Fruit fly (Drosophila melanogaster) whole organism, pupa: ENCODE data around the gene Ndae1.
A peak's percentile ranks its signal among the peaks of the same experiment; 100 is the strongest.

Experiments used
- CG10348 ChIP-seq: fragments of 200-800 bp; sonication (Bioruptor generic); IDR thresholded peaks from 2 replicates; pipeline ENCODE4 v1.3.6; 2022; ENCODE audit warnings: missing biosample characterization, missing genetic modification characterization
- CG12605 ChIP-seq: fragments of 200-800 bp; sonication (Bioruptor generic); IDR thresholded peaks from 2 replicates; pipeline ENCODE4 v1.3.6; 2022; ENCODE audit warnings: missing biosample characterization, missing genetic modification characterization
- CG13204 ChIP-seq: fragments of 200-800 bp; sonication (Bioruptor generic); optimal IDR thresholded peaks from 2 replicates; lab custom pipeline; 2018; ENCODE audit warnings: missing biosample characterization, mild to moderate bottlenecking, missing genetic modification characterization, moderate library complexity
- CG14655 ChIP-seq: fragments of 200-800 bp; sonication (Bioruptor generic); optimal IDR thresholded peaks from 3 replicates; lab custom pipeline; 2017; ENCODE audit warnings: mild to moderate bottlenecking, missing biosample characterization, missing genetic modification reagents, missing genetic modification characterization
- CG15710 ChIP-seq: fragments of 200-800 bp; sonication (Bioruptor generic); optimal IDR thresholded peaks from 2 replicates; lab custom pipeline; 2018; ENCODE audit warnings: missing biosample characterization, mild to moderate bottlenecking, missing genetic modification characterization, moderate library complexity
- CG17806 ChIP-seq: fragments of 200-800 bp; sonication (Bioruptor generic); optimal IDR thresholded peaks from 2 replicates; lab custom pipeline; 2018; ENCODE audit warnings: missing biosample characterization, mild to moderate bottlenecking, missing genetic modification characterization, moderate library complexity
- CG32121 ChIP-seq: fragments of 200-800 bp; sonication (Bioruptor generic); IDR thresholded peaks from 2 replicates; pipeline ENCODE4 v1.3.6; 2022; ENCODE audit warnings: missing biosample characterization, missing genetic modification characterization
- CG34367 ChIP-seq: fragments of 200-800 bp; sonication (Bioruptor generic); optimal IDR thresholded peaks from 2 replicates; lab custom pipeline; 2018; ENCODE audit warnings: missing biosample characterization, mild to moderate bottlenecking, missing genetic modification characterization
- CG4496 ChIP-seq: fragments of 200-800 bp; sonication (Bioruptor generic); IDR thresholded peaks from 3 replicates; pipeline ENCODE4 v1.3.6; 2022; ENCODE audit warnings: missing biosample characterization, missing genetic modification characterization
- CG8159 ChIP-seq: fragments of 200-800 bp; sonication (Bioruptor generic); optimal IDR thresholded peaks from 3 replicates; lab custom pipeline; 2018; ENCODE audit warnings: missing biosample characterization, mild to moderate bottlenecking, missing genetic modification characterization, moderate library complexity
- CG8301 ChIP-seq: fragments of 200-800 bp; sonication (Bioruptor generic); optimal IDR thresholded peaks from 2 replicates; lab custom pipeline; 2018; ENCODE audit warnings: missing biosample characterization, mild to moderate bottlenecking, missing genetic modification characterization
- CG9948 ChIP-seq: fragments of 200-800 bp; sonication (Bioruptor generic); optimal IDR thresholded peaks from 2 replicates; lab custom pipeline; 2018; ENCODE audit warnings: missing biosample characterization, mild to moderate bottlenecking, missing genetic modification characterization, moderate library complexity
- D1 ChIP-seq: fragments of 200-800 bp; sonication (Bioruptor generic); optimal IDR thresholded peaks from 2 replicates; lab custom pipeline; 2018; ENCODE audit warnings: missing biosample characterization, mild to moderate bottlenecking, missing genetic modification characterization, moderate library complexity
- EcR ChIP-seq: fragments of 200-800 bp; sonication (Bioruptor generic); optimal IDR thresholded peaks from 3 replicates; lab custom pipeline; 2019; ENCODE audit warnings: missing biosample characterization, missing genetic modification characterization, mild to moderate bottlenecking, moderate library complexity, missing genetic modification reagents
- Ets98B ChIP-seq: fragments of 200-800 bp; sonication (Bioruptor generic); IDR thresholded peaks from 2 replicates; pipeline ENCODE4 v1.3.6; 2022; ENCODE audit warnings: missing biosample characterization, missing genetic modification characterization
- Pif1A ChIP-seq: fragments of 200-800 bp; sonication (Bioruptor generic); optimal IDR thresholded peaks from 3 replicates; lab custom pipeline; 2016; ENCODE audit warnings: missing biosample characterization, missing genetic modification characterization
- Pif1B ChIP-seq: fragments of 200-800 bp; sonication (Bioruptor generic); optimal IDR thresholded peaks from 3 replicates; lab custom pipeline; 2016; ENCODE audit warnings: missing biosample characterization, missing genetic modification characterization
- Snoo ChIP-seq: fragments of 200-800 bp; sonication (Bioruptor generic); optimal IDR thresholded peaks from 3 replicates; lab custom pipeline; 2017; ENCODE audit warnings: missing biosample characterization, mild to moderate bottlenecking, missing genetic modification characterization, inconsistent platforms
- fd96Ca ChIP-seq: fragments of 200-800 bp; sonication (Bioruptor generic); IDR thresholded peaks from 3 replicates; pipeline ENCODE4 v1.3.6; 2022; ENCODE audit warnings: missing biosample characterization, missing genetic modification characterization
- gl ChIP-seq: fragments of 200-800 bp; sonication (Bioruptor generic); optimal IDR thresholded peaks from 2 replicates; lab custom pipeline; 2018; ENCODE audit warnings: missing biosample characterization, mild to moderate bottlenecking, missing genetic modification characterization
- rn ChIP-seq: fragments of 200-800 bp; sonication (Bioruptor generic); IDR thresholded peaks from 2 replicates; pipeline ENCODE4 v1.3.6; 2022; ENCODE audit warnings: missing biosample characterization, missing genetic modification characterization

Ndae1 gene

DNA sequence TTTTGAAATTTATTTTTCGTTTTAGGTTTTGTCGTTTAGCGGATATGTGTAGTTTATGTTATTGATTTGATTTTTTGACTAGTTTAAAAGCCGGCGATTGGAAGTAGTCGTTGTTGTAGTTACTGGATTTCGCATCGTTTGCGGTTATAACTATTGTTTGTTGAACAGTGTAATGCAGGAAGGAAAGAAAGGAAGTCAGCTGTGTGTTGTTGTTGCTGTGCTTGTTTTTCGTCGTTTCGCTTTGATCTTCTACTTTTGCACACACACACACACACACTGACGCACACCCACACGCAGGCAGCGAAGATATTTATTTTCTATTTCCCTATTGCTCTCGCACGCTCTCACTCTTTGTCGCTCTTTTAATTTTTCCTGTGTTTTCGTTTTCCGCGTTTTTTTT lies 30.0 kb downstream of the Ndae1 start:
- no peak for TF ChIP-seq CG9948
- TF ChIP-seq CG14655 (GFP tag; lab: Kevin White, UChicago): peak; percentile 6
- no peak for TF ChIP-seq CG13204 (GFP tag; lab: Kevin White, UChicago)
- TF ChIP-seq CG15710 (tag; lab: Kevin White, UChicago): no peak
- peak; percentile 5 for TF ChIP-seq CG8301 (tag; lab: Kevin White, UChicago)
- TF ChIP-seq CG4496 (GFP tag; lab: Robert Waterston, UW): peak; percentile 8; the same call in 2 of the 3 replicates
- no peak for TF ChIP-seq CG12605 (GFP tag; lab: Robert Waterston, UW)
- no peak for TF ChIP-seq EcR (GFP tag; lab: Kevin White, UChicago)

DNA sequence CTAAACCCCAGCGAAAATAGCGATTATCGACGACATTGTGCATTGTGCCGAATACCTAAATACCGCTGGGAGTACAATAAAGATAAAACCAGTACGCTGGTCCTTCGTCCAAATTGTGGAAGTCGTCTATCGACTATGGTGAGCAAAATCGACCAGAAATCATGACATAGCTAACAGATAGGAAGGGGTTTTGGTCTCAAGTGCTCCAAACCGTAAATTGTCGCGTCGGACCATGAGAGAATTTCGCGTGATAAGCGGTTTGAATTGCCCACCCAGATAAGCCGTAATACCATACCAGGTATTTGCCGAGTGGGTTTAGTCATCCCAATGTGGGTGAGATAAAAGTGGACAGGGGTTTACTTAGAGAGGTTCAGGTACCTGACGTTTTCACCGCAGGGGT lies 31.2 kb downstream of the Ndae1 start:
- no peak for TF ChIP-seq rn (GFP tag; lab: Robert Waterston, UW)
- no peak for TF ChIP-seq CG10348 (GFP tag; lab: Robert Waterston, UW)
- TF ChIP-seq gl (tag; lab: Kevin White, UChicago): no peak
- TF ChIP-seq CG32121 (GFP tag; lab: Robert Waterston, UW): no peak
- no peak for TF ChIP-seq Snoo (tag; lab: Kevin White, UChicago)
- TF ChIP-seq Ets98B: no peak
- no peak for TF ChIP-seq CG8159 (tag; lab: Kevin White, UChicago)
- no peak for TF ChIP-seq Pif1B (GFP tag; lab: Kevin White, UChicago)
- TF ChIP-seq CG15710 (tag; lab: Kevin White, UChicago): no peak
- no peak for TF ChIP-seq CG8301 (tag; lab: Kevin White, UChicago)
- TF ChIP-seq CG9948: no peak
- no peak for TF ChIP-seq EcR (GFP tag; lab: Kevin White, UChicago)
- no peak for TF ChIP-seq CG17806
- TF ChIP-seq fd96Ca (GFP tag; lab: Robert Waterston, UW): no peak
- TF ChIP-seq CG34367 (tag; lab: Kevin White, UChicago): no peak
- TF ChIP-seq CG4496 (GFP tag; lab: Robert Waterston, UW): no peak; the same call in 2 of the 3 replicates
- TF ChIP-seq CG13204 (GFP tag; lab: Kevin White, UChicago): no peak
- no peak for TF ChIP-seq CG12605 (GFP tag; lab: Robert Waterston, UW)
- TF ChIP-seq Pif1A (GFP tag; lab: Kevin White, UChicago): no peak
- TF ChIP-seq, all 21 proteins: peak for 0

DNA sequence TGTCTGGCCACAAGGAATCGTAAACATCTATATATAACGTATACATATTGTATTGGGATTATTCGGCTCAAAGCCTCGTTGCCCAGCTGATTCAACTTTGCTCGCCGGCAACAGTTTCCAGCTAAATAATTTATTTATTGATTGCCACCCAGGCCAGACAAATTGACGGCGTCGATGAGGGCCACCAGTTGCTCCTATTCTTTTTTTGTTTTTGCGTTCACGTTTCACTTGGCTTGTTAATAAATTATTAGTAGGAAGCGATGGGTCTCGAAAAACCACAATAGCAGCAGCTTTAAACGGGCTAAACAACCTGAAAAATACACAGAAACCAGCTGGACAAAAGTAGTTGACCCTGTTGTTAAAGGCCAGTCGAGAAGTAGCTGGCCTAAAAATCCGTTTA lies 32.1 kb downstream of the Ndae1 start:
- TF ChIP-seq Snoo (tag; lab: Kevin White, UChicago) (no peak), CG12605 (GFP tag; lab: Robert Waterston, UW) (no peak), EcR (GFP tag; lab: Kevin White, UChicago) (peak; percentile 6), CG14655 (GFP tag; lab: Kevin White, UChicago) (no peak), CG4496 (GFP tag; lab: Robert Waterston, UW) (0 out of 3 replicates have a peak, but pooled peaks have one; percentile 34)

DNA sequence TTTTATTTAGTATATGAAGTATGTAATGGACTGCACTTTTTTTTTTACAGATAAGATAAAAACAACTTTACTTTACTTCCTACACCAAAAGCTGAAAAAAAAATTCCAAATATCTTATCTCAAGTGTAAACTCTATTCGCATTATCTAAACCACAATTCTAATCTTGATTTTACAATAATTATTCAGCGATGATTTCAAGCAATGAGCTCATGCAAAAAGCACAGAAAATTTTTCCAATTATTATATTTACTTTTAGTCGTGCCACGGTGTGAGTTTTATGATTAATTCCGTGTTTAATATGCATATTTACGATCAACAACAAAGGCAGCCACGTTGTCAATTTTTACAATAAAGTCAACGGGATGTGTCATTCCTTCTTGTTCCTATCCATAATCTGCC lies 32.9 kb downstream of the Ndae1 start:
- TF ChIP-seq CG34367 (tag; lab: Kevin White, UChicago) (no peak), CG10348 (GFP tag; lab: Robert Waterston, UW) (no peak), CG12605 (GFP tag; lab: Robert Waterston, UW) (no peak), fd96Ca (GFP tag; lab: Robert Waterston, UW) (no peak), rn (GFP tag; lab: Robert Waterston, UW) (no peak), Snoo (tag; lab: Kevin White, UChicago) (no peak), Pif1A (GFP tag; lab: Kevin White, UChicago) (no peak), CG32121 (GFP tag; lab: Robert Waterston, UW) (no peak), Ets98B (no peak), EcR (GFP tag; lab: Kevin White, UChicago) (no peak), gl (tag; lab: Kevin White, UChicago) (no peak), CG4496 (GFP tag; lab: Robert Waterston, UW) (no peak), CG17806 (no peak)

DNA sequence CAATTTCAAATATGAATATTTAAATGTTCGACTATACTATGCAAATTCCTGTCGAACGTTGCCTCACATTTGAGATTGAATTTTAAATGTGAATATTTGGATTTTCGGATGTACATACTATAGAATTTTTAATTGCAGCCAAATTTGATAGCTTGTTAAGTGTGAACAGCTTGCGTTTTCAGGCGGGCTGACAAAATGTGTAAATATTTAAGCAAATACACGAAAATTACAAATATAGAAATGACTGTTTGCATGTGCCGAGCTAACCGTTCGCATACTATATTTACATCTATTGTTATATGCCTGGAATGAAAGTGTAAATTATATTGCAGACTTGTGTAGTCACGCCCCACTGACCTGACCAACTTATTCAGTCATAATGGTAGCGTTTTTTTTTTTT lies 33.5 kb downstream of the Ndae1 start:
- TF ChIP-seq CG15710 (tag; lab: Kevin White, UChicago): no peak
- no peak for TF ChIP-seq CG9948
- no peak for TF ChIP-seq CG12605 (GFP tag; lab: Robert Waterston, UW)
- TF ChIP-seq CG17806: no peak
- no peak for TF ChIP-seq rn (GFP tag; lab: Robert Waterston, UW)
- TF ChIP-seq gl (tag; lab: Kevin White, UChicago): no peak
- no peak for TF ChIP-seq fd96Ca (GFP tag; lab: Robert Waterston, UW)
- no peak for TF ChIP-seq CG13204 (GFP tag; lab: Kevin White, UChicago)
- no peak for TF ChIP-seq Ets98B
- TF ChIP-seq CG8301 (tag; lab: Kevin White, UChicago): no peak
- no peak for TF ChIP-seq Snoo (tag; lab: Kevin White, UChicago)
- no peak for TF ChIP-seq CG34367 (tag; lab: Kevin White, UChicago)
- no peak for TF ChIP-seq Pif1A (GFP tag; lab: Kevin White, UChicago)
- no peak for TF ChIP-seq CG14655 (GFP tag; lab: Kevin White, UChicago)
- TF ChIP-seq EcR (GFP tag; lab: Kevin White, UChicago): no peak
- no peak for TF ChIP-seq D1 (tag; lab: Kevin White, UChicago)
- TF ChIP-seq CG8159 (tag; lab: Kevin White, UChicago): no peak
- TF ChIP-seq Pif1B (GFP tag; lab: Kevin White, UChicago): no peak

DNA sequence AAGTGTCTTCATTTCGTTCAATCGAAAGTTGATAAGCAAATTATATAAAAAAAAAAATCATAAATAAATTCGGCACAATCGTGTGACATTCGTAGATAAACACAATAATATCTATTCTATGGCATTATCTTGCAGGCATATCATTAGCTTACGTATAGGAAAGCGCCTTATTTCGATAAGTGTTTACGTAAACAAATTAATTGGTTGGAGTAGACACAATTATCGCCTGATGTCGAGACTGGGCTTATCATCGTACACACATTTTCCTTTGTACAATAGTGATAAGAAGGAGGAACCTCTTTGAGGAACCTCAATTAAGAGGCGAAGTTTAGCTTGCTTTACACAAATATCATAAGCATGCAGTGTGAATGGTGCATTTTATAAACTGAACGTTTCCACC lies 34.3 kb downstream of the Ndae1 start:
- no peak for TF ChIP-seq CG8301 (tag; lab: Kevin White, UChicago)
- TF ChIP-seq CG9948: no peak
- TF ChIP-seq gl (tag; lab: Kevin White, UChicago): no peak
